Worm (Caenorhabditis elegans) whole organism, L1 larva: ENCODE measurements around the gene C10A4.2.

Experiments
- ama-1 ChIP-seq: fragments of 150-350 bp; optimal IDR thresholded peaks from 2 replicates; lab custom pipeline; 2014
- fos-1 ChIP-seq: fragments of 150-350 bp; optimal IDR thresholded peaks from 2 replicates; lab custom pipeline; 2014; ENCODE audit warnings: missing biosample characterization, missing genetic modification characterization
- jun-1 ChIP-seq: fragments of 150-350 bp; optimal IDR thresholded peaks from 2 replicates; lab custom pipeline; 2014; ENCODE audit warnings: missing biosample characterization, missing genetic modification reagents, missing genetic modification characterization
- lin-13 ChIP-seq: fragments of 150-350 bp; optimal IDR thresholded peaks from 2 replicates; lab custom pipeline; 2014; ENCODE audit warnings: missing biosample characterization, missing genetic modification reagents, missing genetic modification characterization
- mep-1 ChIP-seq: fragments of 150-350 bp; optimal IDR thresholded peaks from 2 replicates; lab custom pipeline; 2014; ENCODE audit warnings: missing biosample characterization, missing genetic modification characterization
- unc-130 ChIP-seq: fragments of 150-350 bp; optimal IDR thresholded peaks from 2 replicates; lab custom pipeline; 2017; ENCODE audit warnings: missing biosample characterization, missing genetic modification characterization, inconsistent platforms
- zip-4 ChIP-seq: fragments of 200-800 bp; sonication (Bioruptor generic); optimal IDR thresholded peaks from 2 replicates; lab custom pipeline; 2018; ENCODE audit warnings: mild to moderate bottlenecking, missing genetic modification characterization, moderate library complexity, missing compliant biosample characterization
- ztf-4 ChIP-seq: fragments of 150-350 bp; optimal IDR thresholded peaks from 2 replicates; lab custom pipeline; 2014; ENCODE audit warnings: missing biosample characterization, missing genetic modification characterization

DNA sequence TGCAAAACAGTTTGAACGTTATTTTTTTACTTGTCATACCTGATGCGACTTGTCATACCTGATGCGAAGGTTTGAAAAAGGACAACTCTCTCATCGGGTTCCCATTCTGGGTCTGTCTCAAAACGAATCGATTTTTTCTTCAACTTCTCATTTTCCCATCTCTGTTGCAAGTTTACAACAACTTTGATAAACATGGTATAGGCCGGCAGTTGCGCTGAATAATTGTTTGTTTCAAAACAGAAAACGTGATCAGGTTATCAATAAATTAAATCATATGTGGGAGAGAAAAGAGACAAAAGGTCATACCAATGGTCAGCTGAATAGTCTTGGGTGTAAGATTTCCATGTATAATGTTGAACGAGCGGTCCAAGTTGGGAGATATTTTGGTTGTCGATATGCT is 26.9 kb downstream of the C10A4.2 start:
- no peak for TF ChIP-seq jun-1 (tag; lab: Kevin White, UChicago)
- TF ChIP-seq mep-1 (tag; lab: Kevin White, UChicago), result no peak
- TF ChIP-seq zip-4, result no peak
- TF ChIP-seq ztf-4 (tag; lab: Kevin White, UChicago), result no peak
- TF ChIP-seq lin-13 (GFP tag; lab: Kevin White, UChicago), result no peak
- no peak for TF ChIP-seq unc-130 (tag; lab: Kevin White, UChicago)
- no peak for TF ChIP-seq ama-1 (lab: Kevin White, UChicago)
- TF ChIP-seq fos-1, result no peak
